Fruit fly (Drosophila melanogaster) whole organism, prepupa: ENCODE measurements around the gene Inx2.
A peak's percentile ranks its signal among the peaks of the same experiment; 100 is the strongest.

Source experiments
- Blimp-1 ChIP-seq: fragments of 200-800 bp; sonication (Bioruptor generic); optimal IDR thresholded peaks from 3 replicates; lab custom pipeline; 2017; ENCODE audit warnings: missing biosample characterization, missing genetic modification characterization, mild to moderate bottlenecking, moderate library complexity, missing genetic modification reagents
- CG11762 ChIP-seq: fragments of 200-800 bp; sonication (Bioruptor generic); optimal IDR thresholded peaks from 3 replicates; lab custom pipeline; 2016; ENCODE audit warnings: missing biosample characterization, missing genetic modification characterization; ENCODE audit not compliant: insufficient read depth
- CG15336 ChIP-seq: fragments of 200-800 bp; sonication (Bioruptor generic); IDR thresholded peaks from 2 replicates; pipeline ENCODE4 v1.3.6; 2022; ENCODE audit warnings: missing biosample characterization, missing genetic modification characterization
- CG1621 ChIP-seq: fragments of 200-800 bp; sonication (Bioruptor generic); optimal IDR thresholded peaks from 3 replicates; lab custom pipeline; 2018; ENCODE audit warnings: missing biosample characterization, mild to moderate bottlenecking, missing genetic modification characterization
- CG16779 ChIP-seq: fragments of 200-800 bp; sonication (Bioruptor generic); optimal IDR thresholded peaks from 3 replicates; lab custom pipeline; 2017; ENCODE audit warnings: missing biosample characterization, mild to moderate bottlenecking, missing genetic modification characterization
- CG3032 ChIP-seq: fragments of 200-800 bp; optimal IDR thresholded peaks from 2 replicates; lab custom pipeline; 2019; ENCODE audit warnings: missing biosample characterization, mild to moderate bottlenecking, missing genetic modification characterization, moderate library complexity
- CG31627 ChIP-seq: fragments of 200-800 bp; sonication (Bioruptor generic); optimal IDR thresholded peaks from 3 replicates; lab custom pipeline; 2016; ENCODE audit warnings: missing biosample characterization, missing genetic modification characterization
- CG32006 ChIP-seq: fragments of 200-800 bp; sonication (Bioruptor generic); optimal IDR thresholded peaks from 3 replicates; lab custom pipeline; 2017; ENCODE audit warnings: missing biosample characterization, mild to moderate bottlenecking, missing genetic modification characterization
- CG34406 ChIP-seq: fragments of 200-800 bp; sonication (Bioruptor generic); optimal IDR thresholded peaks from 3 replicates; lab custom pipeline; 2016; ENCODE audit warnings: missing biosample characterization, missing genetic modification characterization
- CG3919 ChIP-seq: fragments of 200-800 bp; sonication (Bioruptor generic); optimal IDR thresholded peaks from 3 replicates; lab custom pipeline; 2016; ENCODE audit warnings: missing biosample characterization, missing genetic modification characterization
- CG4318 ChIP-seq: fragments of 200-800 bp; sonication (Bioruptor generic); optimal IDR thresholded peaks from 3 replicates; lab custom pipeline; 2017; ENCODE audit warnings: missing biosample characterization, mild to moderate bottlenecking, missing genetic modification characterization
- CG6163 ChIP-seq: fragments of 200-800 bp; sonication (Bioruptor generic); IDR thresholded peaks from 3 replicates; pipeline ENCODE4 v1.3.6; 2022; ENCODE audit warnings: missing biosample characterization, missing genetic modification characterization
- CG6276 ChIP-seq: fragments of 200-800 bp; sonication (Bioruptor generic); optimal IDR thresholded peaks from 2 replicates; lab custom pipeline; 2017; ENCODE audit warnings: missing biosample characterization, mild to moderate bottlenecking, missing genetic modification characterization
- CG6808 ChIP-seq: fragments of 200-800 bp; sonication (Bioruptor generic); optimal IDR thresholded peaks from 3 replicates; lab custom pipeline; 2017; ENCODE audit warnings: missing biosample characterization, missing genetic modification characterization, mild to moderate bottlenecking, moderate library complexity, missing genetic modification reagents
- CG6854 ChIP-seq: fragments of 200-800 bp; sonication (Bioruptor generic); optimal IDR thresholded peaks from 2 replicates; lab custom pipeline; 2017; ENCODE audit warnings: missing biosample characterization, mild to moderate bottlenecking, missing genetic modification characterization
- CG7368 ChIP-seq: fragments of 200-800 bp; sonication (Bioruptor generic); optimal IDR thresholded peaks from 3 replicates; lab custom pipeline; 2016; ENCODE audit warnings: missing biosample characterization, missing genetic modification characterization
- CG8319 ChIP-seq: fragments of 200-800 bp; sonication (Bioruptor generic); optimal IDR thresholded peaks from 3 replicates; lab custom pipeline; 2016; ENCODE audit warnings: missing biosample characterization, missing genetic modification characterization
- CG9139 ChIP-seq: fragments of 200-800 bp; sonication (Bioruptor generic); optimal IDR thresholded peaks from 3 replicates; lab custom pipeline; 2017; ENCODE audit warnings: missing biosample characterization, mild to moderate bottlenecking, missing genetic modification characterization
- Eip75B ChIP-seq: fragments of 200-800 bp; sonication (Bioruptor generic); optimal IDR thresholded peaks from 3 replicates; lab custom pipeline; 2016; ENCODE audit warnings: missing biosample characterization, missing genetic modification characterization
- Eip93F ChIP-seq: fragments of 200-800 bp; sonication (Bioruptor generic); optimal IDR thresholded peaks from 2 replicates; lab custom pipeline; 2016; ENCODE audit warnings: missing biosample characterization, mild to moderate bottlenecking, missing genetic modification characterization
- Ets21C ChIP-seq: fragments of 200-800 bp; sonication (Bioruptor generic); optimal IDR thresholded peaks from 3 replicates; lab custom pipeline; 2016; ENCODE audit warnings: missing biosample characterization, missing genetic modification characterization
- Gug ChIP-seq: fragments of 200-800 bp; sonication (Bioruptor generic); IDR thresholded peaks from 2 replicates; pipeline ENCODE4 v1.3.6; 2022; ENCODE audit warnings: missing biosample characterization, missing genetic modification characterization
- Hr38 ChIP-seq: sonication (Bioruptor generic); optimal IDR thresholded peaks from 2 replicates; lab custom pipeline; 2016; ENCODE audit warnings: missing biosample characterization, missing genetic modification characterization
- Hr39 ChIP-seq: fragments of 200-800 bp; sonication (Bioruptor generic); optimal IDR thresholded peaks from 2 replicates; lab custom pipeline; 2016; ENCODE audit warnings: missing biosample characterization, missing genetic modification characterization
- Hr4 ChIP-seq: fragments of 200-800 bp; sonication (Bioruptor generic); optimal IDR thresholded peaks from 3 replicates; lab custom pipeline; 2016; ENCODE audit warnings: missing biosample characterization, missing genetic modification characterization
- Lpt ChIP-seq: fragments of 200-800 bp; sonication (Bioruptor generic); optimal IDR thresholded peaks from 3 replicates; lab custom pipeline; 2016; ENCODE audit warnings: missing biosample characterization, missing genetic modification characterization
- OdsH ChIP-seq: fragments of 200-800 bp; sonication (Bioruptor generic); optimal IDR thresholded peaks from 3 replicates; lab custom pipeline; 2016; ENCODE audit warnings: missing biosample characterization, missing genetic modification characterization
- Smox ChIP-seq: fragments of 200-800 bp; sonication (Bioruptor generic); optimal IDR thresholded peaks from 3 replicates; lab custom pipeline; 2016; ENCODE audit warnings: missing biosample characterization, missing genetic modification characterization
- Sox102F ChIP-seq: fragments of 200-800 bp; sonication (Bioruptor generic); optimal IDR thresholded peaks from 2 replicates; lab custom pipeline; 2016; ENCODE audit warnings: missing biosample characterization, mild to moderate bottlenecking, missing genetic modification characterization
- Sox14 ChIP-seq: fragments of 200-800 bp; sonication (Bioruptor generic); optimal IDR thresholded peaks from 3 replicates; lab custom pipeline; 2016; ENCODE audit warnings: missing biosample characterization, missing genetic modification characterization
- Sox15 ChIP-seq: fragments of 200-800 bp; sonication (Bioruptor generic); optimal IDR thresholded peaks from 3 replicates; lab custom pipeline; 2016; ENCODE audit warnings: missing biosample characterization, missing genetic modification characterization
- achi ChIP-seq: fragments of 200-800 bp; sonication (Bioruptor generic); optimal IDR thresholded peaks from 3 replicates; lab custom pipeline; 2016; ENCODE audit warnings: missing biosample characterization, missing genetic modification characterization
- acj6 ChIP-seq: fragments of 200-800 bp; sonication (Bioruptor generic); optimal IDR thresholded peaks from 3 replicates; lab custom pipeline; 2016; ENCODE audit warnings: missing biosample characterization, missing genetic modification characterization
- cyc ChIP-seq: fragments of 200-800 bp; sonication (Bioruptor generic); optimal IDR thresholded peaks from 3 replicates; lab custom pipeline; 2016; ENCODE audit warnings: missing biosample characterization, missing genetic modification characterization
- dsx ChIP-seq: fragments of 200-800 bp; optimal IDR thresholded peaks from 3 replicates; lab custom pipeline; 2019; ENCODE audit warnings: missing biosample characterization, mild to moderate bottlenecking, missing genetic modification characterization, moderate library complexity; ENCODE audit not compliant: poor library complexity, severe bottlenecking
- eg ChIP-seq: fragments of 200-800 bp; sonication (Bioruptor generic); IDR thresholded peaks from 3 replicates; pipeline ENCODE4 v1.3.6; 2022; ENCODE audit warnings: missing biosample characterization, missing genetic modification characterization
- esn ChIP-seq: fragments of 200-800 bp; sonication (Bioruptor generic); optimal IDR thresholded peaks from 2 replicates; lab custom pipeline; 2016; ENCODE audit warnings: missing biosample characterization, mild to moderate bottlenecking, missing genetic modification characterization, moderate library complexity
- fd59A ChIP-seq: fragments of 200-800 bp; sonication (Bioruptor generic); optimal IDR thresholded peaks from 2 replicates; lab custom pipeline; 2017; ENCODE audit warnings: missing biosample characterization, mild to moderate bottlenecking, missing genetic modification characterization, missing genetic modification reagents
- fd85E ChIP-seq: fragments of 200-800 bp; sonication (Bioruptor generic); optimal IDR thresholded peaks from 3 replicates; lab custom pipeline; 2016; ENCODE audit warnings: missing biosample characterization, missing genetic modification characterization
- fkh ChIP-seq: fragments of 200-800 bp; sonication (Bioruptor generic); optimal IDR thresholded peaks from 3 replicates; lab custom pipeline; 2017; ENCODE audit warnings: missing biosample characterization, mild to moderate bottlenecking, missing genetic modification characterization, moderate library complexity
- lz ChIP-seq: fragments of 200-800 bp; sonication (Bioruptor generic); optimal IDR thresholded peaks from 3 replicates; lab custom pipeline; 2016; ENCODE audit warnings: missing biosample characterization, missing genetic modification characterization
- salr ChIP-seq, 2 experiments: fragments of 200-800 bp; sonication (Bioruptor generic); optimal IDR thresholded peaks; 3 replicates each; lab custom pipeline; 2016 to 2018; ENCODE audit warnings: missing biosample characterization in 2 of 2, missing genetic modification characterization in 2 of 2, mild to moderate bottlenecking in 1 of 2
- svp ChIP-seq: fragments of 200-800 bp; sonication (Bioruptor generic); peaks from one replicate; lab custom pipeline; 2016; ENCODE audit warnings: missing biosample characterization, missing genetic modification characterization
- topi ChIP-seq: fragments of 200-800 bp; sonication (Bioruptor generic); optimal IDR thresholded peaks from 3 replicates; lab custom pipeline; 2016; ENCODE audit warnings: missing biosample characterization, missing genetic modification characterization
- vri ChIP-seq: fragments of 200-800 bp; sonication (Bioruptor generic); optimal IDR thresholded peaks from 3 replicates; lab custom pipeline; 2016; ENCODE audit warnings: missing biosample characterization, mild to moderate bottlenecking, missing genetic modification characterization

Gene Inx2

dm6 chrX:7007693-7008092 is 9.2 kb downstream of the Inx2 start (continued):
- peak; percentile 6 for TF ChIP-seq CG34406 (GFP tag; lab: Kevin White, UChicago)
- TF ChIP-seq svp (GFP tag; lab: Kevin White, UChicago) = peak; percentile 26
- no peak for TF ChIP-seq CG9139
- peak; percentile 19 for TF ChIP-seq Hr39 (GFP tag; lab: Kevin White, UChicago)
- TF ChIP-seq CG7368 (GFP tag; lab: Kevin White, UChicago) = no peak
- no peak for TF ChIP-seq CG3919 (GFP tag; lab: Kevin White, UChicago)
- TF ChIP-seq Sox14 (GFP tag; lab: Kevin White, UChicago) = no peak
- peak; percentile 30 for TF ChIP-seq Sox102F
- TF ChIP-seq vri (GFP tag; lab: Kevin White, UChicago) = peak; percentile 12
- TF ChIP-seq Blimp-1 (GFP tag; lab: Kevin White, UChicago) = no peak
- peak; percentile 30 for TF ChIP-seq achi
- TF ChIP-seq cyc (GFP tag; lab: Kevin White, UChicago) = no peak
- TF ChIP-seq dsx = peak; percentile 6
- no peak for TF ChIP-seq CG6276
- TF ChIP-seq fd59A (GFP tag; lab: Kevin White, UChicago) = no peak
- TF ChIP-seq CG4318 = no peak
- TF ChIP-seq acj6 = no peak
- peak; percentile 19 for TF ChIP-seq CG31627 (GFP tag; lab: Kevin White, UChicago)
- TF ChIP-seq Eip93F (GFP tag; lab: Kevin White, UChicago) = no peak
- TF ChIP-seq CG6854 = no peak
- no peak for TF ChIP-seq CG15336 (GFP tag; lab: Robert Waterston, UW)
- no peak for TF ChIP-seq fkh (GFP tag; lab: Kevin White, UChicago)
- no peak for TF ChIP-seq Lpt (GFP tag; lab: Kevin White, UChicago)
- TF ChIP-seq eg (GFP tag; lab: Robert Waterston, UW) = no peak

dm6 chrX:7008102-7009087 is 9.9 kb downstream of the Inx2 start:
- peak; percentile 58 for TF ChIP-seq CG11762 (GFP tag; lab: Kevin White, UChicago)
- TF ChIP-seq Eip75B = peak; percentile 72
- TF ChIP-seq CG16779 = peak; percentile 26
- TF ChIP-seq CG3032 (tag; lab: Kevin White, UChicago) = peak; percentile 93
- TF ChIP-seq cyc (GFP tag; lab: Kevin White, UChicago) = peak; percentile 61
- TF ChIP-seq fd59A (GFP tag; lab: Kevin White, UChicago) = peak; percentile 70
- TF ChIP-seq fd85E (GFP tag; lab: Kevin White, UChicago) = no peak
- peak; percentile 72 for TF ChIP-seq esn (GFP tag; lab: Kevin White, UChicago)
- TF ChIP-seq CG6808 (GFP tag; lab: Kevin White, UChicago) = peak; percentile 77
- TF ChIP-seq salr (GFP tag; optimal IDR thresholded peaks at IDR 0.05; lab: Kevin White, UChicago) = peak in 1 of 2 experiments; percentile 47
- peak; percentile 21 for TF ChIP-seq Ets21C (GFP tag; lab: Kevin White, UChicago)
- peak; percentile 76 for TF ChIP-seq Hr4
- TF ChIP-seq Sox102F = peak; percentile 73
- peak; percentile 61 for TF ChIP-seq Gug (GFP tag; lab: Robert Waterston, UW)
- TF ChIP-seq Lpt (GFP tag; lab: Kevin White, UChicago) = peak; percentile 61
- TF ChIP-seq Hr38 = no peak
- TF ChIP-seq fkh (GFP tag; lab: Kevin White, UChicago) = no peak
- no peak for TF ChIP-seq CG8319 (GFP tag; lab: Kevin White, UChicago)
- TF ChIP-seq Eip93F (GFP tag; lab: Kevin White, UChicago) = no peak
- peak; percentile 64 for TF ChIP-seq CG3919 (GFP tag; lab: Kevin White, UChicago)
- TF ChIP-seq CG6276 = peak; percentile 68
- peak; percentile 18 for TF ChIP-seq CG4318
- peak; percentile 56 for TF ChIP-seq Hr39 (GFP tag; lab: Kevin White, UChicago)
- peak; percentile 59 for TF ChIP-seq CG1621 (tag; lab: Kevin White, UChicago)
- peak; percentile 25 for TF ChIP-seq CG9139
- peak; percentile 73 for TF ChIP-seq CG32006 (GFP tag; lab: Kevin White, UChicago)
- TF ChIP-seq Blimp-1 (GFP tag; lab: Kevin White, UChicago) = no peak
- TF ChIP-seq lz (GFP tag; lab: Kevin White, UChicago) = peak; percentile 73
- peak; percentile 67 for TF ChIP-seq OdsH (GFP tag; lab: Kevin White, UChicago)
- TF ChIP-seq topi (GFP tag; lab: Kevin White, UChicago) = peak; percentile 68
- TF ChIP-seq acj6 = peak; percentile 67
- peak; percentile 16 for TF ChIP-seq Sox15 (GFP tag; lab: Kevin White, UChicago)
- TF ChIP-seq CG6163 (GFP tag; lab: Robert Waterston, UW) = peak; percentile 65; the same call in 2 of the 3 replicates
- peak; percentile 48 for TF ChIP-seq CG6854
- peak; percentile 81 for TF ChIP-seq CG15336 (GFP tag; lab: Robert Waterston, UW)
- peak; percentile 51 for TF ChIP-seq Smox (GFP tag; lab: Kevin White, UChicago)
- TF ChIP-seq dsx = peak; percentile 49
